Fruit fly (Drosophila melanogaster): ENCODE measurements around the gene CG5800.

dm6 chrX:17658207-17659118 lies 22.4 kb downstream of the CG5800 start:
- TF ChIP-seq Clk (GFP tag; optimal IDR thresholded peaks at IDR 0.05), result no peak
- no peak for TF ChIP-seq pad (GFP tag; optimal IDR thresholded peaks at IDR 0.05)
- TF ChIP-seq tj (GFP tag; optimal IDR thresholded peaks at IDR 0.05), result no peak
- no peak for TF ChIP-seq kay (GFP tag; ENCODE audit: borderline replicate concordance)
- no peak for TF ChIP-seq CG1620 (GFP tag; optimal IDR thresholded peaks at IDR 0.05)
- TF ChIP-seq cic (GFP tag; optimal IDR thresholded peaks at IDR 0.05), result no peak
- TF ChIP-seq CG7045 (GFP tag; optimal IDR thresholded peaks at IDR 0.05), result no peak
- no peak for TF ChIP-seq CG11617 (GFP tag; optimal IDR thresholded peaks at IDR 0.05)
- TF ChIP-seq bab1 (GFP tag; optimal IDR thresholded peaks at IDR 0.05), result no peak
- no peak for TF ChIP-seq CG7101 (tag; optimal IDR thresholded peaks at IDR 0.05)
- no peak for TF ChIP-seq CG5204 (GFP tag; optimal IDR thresholded peaks at IDR 0.05)
- TF ChIP-seq toe (GFP tag; optimal IDR thresholded peaks at IDR 0.05), result no peak
- TF ChIP-seq ovo (GFP tag; optimal IDR thresholded peaks at IDR 0.05), result no peak
- TF ChIP-seq Mnt (GFP tag; optimal IDR thresholded peaks at IDR 0.05), result no peak
